Worm (Caenorhabditis elegans) whole organism, young adult: ENCODE data around the gene F44A6.3.

Experiments used
- F22D6.2 ChIP-seq: sonication (generic microtip); optimal IDR thresholded peaks from 2 replicates; lab custom pipeline; 2016; ENCODE audit warnings: mild to moderate bottlenecking, missing genetic modification characterization, missing compliant biosample characterization
- F23B12.7 ChIP-seq: sonication (generic microtip); optimal IDR thresholded peaks from 2 replicates; lab custom pipeline; 2017; ENCODE audit warnings: missing genetic modification characterization, mild to moderate bottlenecking, missing compliant biosample characterization, antibody characterized with exemption, moderate library complexity; ENCODE audit not compliant: insufficient read depth
- F33H1.4 ChIP-seq: fragments of 200-800 bp; sonication (Bioruptor generic); IDR thresholded peaks from 2 replicates; pipeline ENCODE4 v1.3.6; 2022; ENCODE audit warnings: missing genetic modification reagents, missing genetic modification characterization, missing compliant biosample characterization
- F37B4.10 ChIP-seq: fragments of 200-800 bp; sonication (Bioruptor generic); IDR thresholded peaks from 2 replicates; pipeline ENCODE4 v1.3.6; 2022; ENCODE audit warnings: missing genetic modification characterization, missing compliant biosample characterization
- F57A8.1 ChIP-seq: fragments of 200-800 bp; sonication (Bioruptor generic); optimal IDR thresholded peaks from 2 replicates; lab custom pipeline; 2018; ENCODE audit warnings: mild to moderate bottlenecking, missing genetic modification characterization, moderate library complexity, missing compliant biosample characterization
- K11D2.4 ChIP-seq: fragments of 200-800 bp; sonication (Bioruptor generic); IDR thresholded peaks from 2 replicates; pipeline ENCODE4 v1.3.6; 2022; ENCODE audit warnings: missing genetic modification reagents, missing genetic modification characterization, missing compliant biosample characterization
- T26A5.8 ChIP-seq: sonication (generic microtip); optimal IDR thresholded peaks from 2 replicates; lab custom pipeline; 2016; ENCODE audit warnings: missing genetic modification characterization, missing compliant biosample characterization
- Y53F4B.3 ChIP-seq: fragments of 200-800 bp; sonication (Bioruptor generic); IDR thresholded peaks from 2 replicates; pipeline ENCODE4 v1.3.6; 2022; ENCODE audit warnings: missing genetic modification reagents, missing genetic modification characterization, missing compliant biosample characterization
- Y53G8AR.9 ChIP-seq: fragments of 200-800 bp; sonication (Bioruptor generic); conservative IDR thresholded peaks from 2 replicates; pipeline ENCODE4 v1.3.6; 2022; ENCODE audit warnings: missing genetic modification reagents, missing genetic modification characterization, missing compliant biosample characterization
- Y95B8A.8 ChIP-seq: fragments of 200-800 bp; sonication (Bioruptor generic); IDR thresholded peaks from 2 replicates; pipeline ENCODE4 v1.3.6; 2022; ENCODE audit warnings: missing genetic modification reagents, missing genetic modification characterization, missing compliant biosample characterization
- akir-1 ChIP-seq: fragments of 200-800 bp; sonication (Bioruptor generic); optimal IDR thresholded peaks from 2 replicates; lab custom pipeline; 2018; ENCODE audit warnings: mild to moderate bottlenecking, missing genetic modification characterization, moderate library complexity, missing compliant biosample characterization
- aptf-3 ChIP-seq: fragments of 200-800 bp; sonication (Bioruptor generic); IDR thresholded peaks from 2 replicates; pipeline ENCODE4 v1.3.6; 2022; ENCODE audit warnings: missing genetic modification characterization, missing compliant biosample characterization
- atf-7 ChIP-seq: sonication (generic microtip); optimal IDR thresholded peaks from 2 replicates; lab custom pipeline; 2017; ENCODE audit warnings: mild to moderate bottlenecking, missing genetic modification characterization, missing compliant biosample characterization
- attf-6 ChIP-seq: fragments of 200-800 bp; sonication (Bioruptor generic); IDR thresholded peaks from 2 replicates; pipeline ENCODE4 v1.3.6; 2022; ENCODE audit warnings: missing genetic modification reagents, missing genetic modification characterization, missing compliant biosample characterization
- cebp-1 ChIP-seq, 2 experiments: fragments of 200-800 bp in 1 of 2; sonication (Bioruptor generic) in 1 of 2; sonication (generic microtip) in 1 of 2; IDR thresholded peaks in 1 of 2; optimal IDR thresholded peaks in 1 of 2; 2 replicates each; pipeline versions ENCODE4 v1.3.6 to Lab custom; 2017 to 2022; ENCODE audit warnings: missing compliant biosample characterization in 2 of 2, missing genetic modification characterization in 2 of 2, mild to moderate bottlenecking in 1 of 2, missing genetic modification reagents in 1 of 2, moderate library complexity in 1 of 2
- ceh-100 ChIP-seq: fragments of 200-800 bp; sonication (Bioruptor generic); IDR thresholded peaks from 2 replicates; pipeline ENCODE4 v1.3.6; 2022; ENCODE audit warnings: missing genetic modification reagents, missing genetic modification characterization, missing compliant biosample characterization
- ceh-27 ChIP-seq: fragments of 200-800 bp; sonication (Bioruptor generic); optimal IDR thresholded peaks from 2 replicates; lab custom pipeline; 2018; ENCODE audit warnings: mild to moderate bottlenecking, missing genetic modification characterization, moderate library complexity, missing compliant biosample characterization
- ceh-40 ChIP-seq: fragments of 200-800 bp; sonication (Bioruptor generic); IDR thresholded peaks from 2 replicates; pipeline ENCODE4 v1.3.6; 2022; ENCODE audit warnings: missing genetic modification characterization, missing compliant biosample characterization
- dox-1 ChIP-seq: fragments of 200-800 bp; sonication (Bioruptor generic); IDR thresholded peaks from 2 replicates; pipeline ENCODE4 v1.3.6; 2022; ENCODE audit warnings: missing genetic modification reagents, missing genetic modification characterization, missing compliant biosample characterization
- dpff-1 ChIP-seq: sonication (generic microtip); optimal IDR thresholded peaks from 2 replicates; lab custom pipeline; 2017; ENCODE audit warnings: mild to moderate bottlenecking, missing genetic modification characterization, missing compliant biosample characterization
- egl-44 ChIP-seq: fragments of 200-800 bp; sonication (Bioruptor generic); IDR thresholded peaks from 2 replicates; pipeline ENCODE4 v1.3.6; 2022; ENCODE audit warnings: missing genetic modification reagents, missing genetic modification characterization, missing compliant biosample characterization
- him-1 ChIP-seq: sonication (generic microtip); optimal IDR thresholded peaks from 2 replicates; lab custom pipeline; 2016; ENCODE audit warnings: missing genotype, missing genetic modification reagents, missing genetic modification characterization, missing compliant biosample characterization
- hlh-26 ChIP-seq: fragments of 200-800 bp; sonication (Bioruptor generic); conservative IDR thresholded peaks from 2 replicates; pipeline ENCODE4 v1.3.6; 2022; ENCODE audit warnings: missing genetic modification reagents, missing genetic modification characterization, missing compliant biosample characterization
- hmg-20 ChIP-seq: fragments of 200-800 bp; sonication (Bioruptor generic); IDR thresholded peaks from 2 replicates; pipeline ENCODE4 v1.3.6; 2022; ENCODE audit warnings: missing genetic modification reagents, missing genetic modification characterization, missing compliant biosample characterization
- hsf-1 ChIP-seq: fragments of 200-800 bp; sonication (Bioruptor generic); IDR thresholded peaks from 2 replicates; pipeline ENCODE4 v1.3.6; 2022; ENCODE audit warnings: missing genetic modification reagents, missing genetic modification characterization, missing compliant biosample characterization
- lag-1 ChIP-seq: fragments of 200-800 bp; sonication (Bioruptor generic); IDR thresholded peaks from 2 replicates; pipeline ENCODE4 v1.3.6; 2022; ENCODE audit warnings: missing genetic modification reagents, missing genetic modification characterization, missing compliant biosample characterization
- let-526 ChIP-seq: fragments of 200-800 bp; sonication (Bioruptor generic); IDR thresholded peaks from 2 replicates; pipeline ENCODE4 v1.3.6; 2022; ENCODE audit warnings: missing genetic modification reagents, missing genetic modification characterization, missing compliant biosample characterization
- lin-26 ChIP-seq: fragments of 200-800 bp; sonication (Bioruptor generic); IDR thresholded peaks from 2 replicates; pipeline ENCODE4 v1.3.6; 2022; ENCODE audit warnings: missing genetic modification reagents, missing genetic modification characterization, missing compliant biosample characterization
- lin-40 ChIP-seq: sonication (generic microtip); optimal IDR thresholded peaks from 2 replicates; lab custom pipeline; 2016; ENCODE audit warnings: missing genetic modification characterization, mild to moderate bottlenecking, missing compliant biosample characterization, missing genotype, missing genetic modification reagents
- lir-1 ChIP-seq: fragments of 200-800 bp; sonication (Bioruptor generic); conservative IDR thresholded peaks from 2 replicates; pipeline ENCODE4 v1.3.6; 2022; ENCODE audit warnings: missing genetic modification reagents, missing genetic modification characterization, missing compliant biosample characterization
- madf-10 ChIP-seq: sonication (generic microtip); optimal IDR thresholded peaks from 2 replicates; lab custom pipeline; 2016; ENCODE audit warnings: mild to moderate bottlenecking, missing genetic modification characterization, missing compliant biosample characterization
- madf-6 ChIP-seq: fragments of 200-800 bp; sonication (Bioruptor generic); IDR thresholded peaks from 2 replicates; pipeline ENCODE4 v1.3.6; 2022; ENCODE audit warnings: missing genetic modification reagents, missing genetic modification characterization, missing compliant biosample characterization
- nfyb-1 ChIP-seq: fragments of 200-800 bp; sonication (Bioruptor generic); IDR thresholded peaks from 2 replicates; pipeline ENCODE4 v1.3.6; 2022; ENCODE audit warnings: missing genetic modification reagents, missing genetic modification characterization, missing compliant biosample characterization
- nhr-80 ChIP-seq: sonication (generic microtip); optimal IDR thresholded peaks from 2 replicates; lab custom pipeline; 2016; ENCODE audit warnings: missing genetic modification characterization, missing compliant biosample characterization
- pbrm-1 ChIP-seq: fragments of 200-800 bp; sonication (Bioruptor generic); IDR thresholded peaks from 2 replicates; pipeline ENCODE4 v1.3.6; 2022; ENCODE audit warnings: missing genetic modification reagents, missing genetic modification characterization, missing compliant biosample characterization
- sdz-38 ChIP-seq: sonication (generic microtip); optimal IDR thresholded peaks from 2 replicates; lab custom pipeline; 2016; ENCODE audit warnings: missing genotype, missing genetic modification characterization, missing compliant biosample characterization
- somi-1 ChIP-seq: fragments of 200-800 bp; sonication (Bioruptor generic); optimal IDR thresholded peaks from 2 replicates; lab custom pipeline; 2018; ENCODE audit warnings: mild to moderate bottlenecking, missing genetic modification characterization, missing compliant biosample characterization
- tbp1 ChIP-seq: fragments of 200-800 bp; sonication (Bioruptor generic); optimal IDR thresholded peaks from 2 replicates; lab custom pipeline; 2018; ENCODE audit warnings: mild to moderate bottlenecking, missing genetic modification characterization, missing compliant biosample characterization
- tlf-1 ChIP-seq: fragments of 200-800 bp; sonication (Bioruptor generic); optimal IDR thresholded peaks from 2 replicates; lab custom pipeline; 2018; ENCODE audit warnings: mild to moderate bottlenecking, missing genetic modification characterization, missing compliant biosample characterization
- unc-62 ChIP-seq: fragments of 150-350 bp; optimal IDR thresholded peaks from 2 replicates; lab custom pipeline; 2014; ENCODE audit warnings: missing biosample characterization, missing genetic modification reagents, missing genetic modification characterization
- zfh-2 ChIP-seq: fragments of 200-800 bp; sonication (Bioruptor generic); conservative IDR thresholded peaks from 2 replicates; pipeline ENCODE4 v1.3.6; 2022; ENCODE audit warnings: missing genetic modification reagents, missing genetic modification characterization, missing compliant biosample characterization
- ztf-18 ChIP-seq: sonication (generic microtip); optimal IDR thresholded peaks from 2 replicates; lab custom pipeline; 2016; ENCODE audit warnings: missing genotype, mild to moderate bottlenecking, missing genetic modification characterization, missing compliant biosample characterization
- ztf-26 ChIP-seq: sonication (generic microtip); optimal IDR thresholded peaks from 2 replicates; lab custom pipeline; 2017; ENCODE audit warnings: missing genetic modification characterization, missing compliant biosample characterization
- ztf-6 ChIP-seq: fragments of 200-800 bp; sonication (Bioruptor generic); IDR thresholded peaks from 2 replicates; pipeline ENCODE4 v1.3.6; 2022; ENCODE audit warnings: missing genetic modification reagents, missing genetic modification characterization, missing compliant biosample characterization

F44A6.3 gene

DNA sequence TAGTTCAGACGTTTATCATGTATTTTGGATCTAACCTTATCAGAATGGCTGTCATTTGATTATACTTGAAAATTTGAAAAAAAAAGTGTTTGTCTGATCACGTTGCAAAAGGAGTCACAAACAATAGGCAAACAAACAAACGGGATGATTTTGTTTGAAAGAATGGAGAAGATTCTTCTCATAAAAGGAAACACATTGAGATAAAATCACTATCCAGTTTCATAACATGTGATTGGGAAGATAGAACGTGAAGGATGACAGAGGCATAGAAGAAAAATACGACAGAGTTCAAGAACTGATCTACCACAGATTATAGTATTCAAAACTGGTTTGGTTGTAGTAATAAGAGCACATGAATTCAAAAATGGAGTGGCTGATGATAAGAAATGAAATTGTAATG is 6.2 kb downstream of the F44A6.3 start, which contains the start of gene F44A6.5:
Gene F44A6.5 (minus strand): TSS at position 151 of the 400 bp plus-strand sequence.
- TF ChIP-seq tbp1 (GFP tag; lab: Kevin White, UChicago) (peak; percentile 2), ztf-18 (tag; lab: Kevin White, UChicago) (no peak), hmg-20 (GFP tag; lab: Robert Waterston, UW) (no peak), attf-6 (GFP tag; lab: Robert Waterston, UW) (no peak), tlf-1 (GFP tag; lab: Kevin White, UChicago) (no peak), nhr-80 (tag; lab: Kevin White, UChicago) (peak; percentile 53), lir-1 (GFP tag; lab: Robert Waterston, UW) (no peak), hsf-1 (GFP tag; lab: Robert Waterston, UW) (no peak), aptf-3 (GFP tag; lab: Robert Waterston, UW) (no peak), ceh-27 (GFP tag; lab: Kevin White, UChicago) (no peak), nfyb-1 (no peak), atf-7 (tag; lab: Kevin White, UChicago) (no peak), akir-1 (no peak), let-526 (GFP tag; lab: Robert Waterston, UW) (no peak), hlh-26 (GFP tag; lab: Robert Waterston, UW) (no peak), cebp-1 (GFP tag; IDR thresholded peaks at IDR 0.05; lab: Robert Waterston, UW) (no peak), cebp-1 (tag; optimal IDR thresholded peaks at IDR 0.05; lab: Kevin White, UChicago) (peak; percentile 4), lin-40 (tag; lab: Kevin White, UChicago) (peak; percentile 42), ceh-100 (GFP tag; lab: Robert Waterston, UW) (no peak), K11D2.4 (GFP tag; lab: Robert Waterston, UW) (no peak), F57A8.1 (GFP tag; lab: Kevin White, UChicago) (no peak), Y53G8AR.9 (GFP tag; lab: Robert Waterston, UW) (no peak), F22D6.2 (tag; lab: Kevin White, UChicago) (no peak), F23B12.7 (tag; lab: Kevin White, UChicago) (peak; percentile 2), ztf-26 (tag; lab: Kevin White, UChicago) (peak; percentile 19), ztf-6 (GFP tag; lab: Robert Waterston, UW) (no peak), madf-10 (tag; lab: Kevin White, UChicago) (no peak), Y53F4B.3 (GFP tag; lab: Robert Waterston, UW) (no peak)

ce11 chrX:10219184-10219705 is 6.7 kb downstream of the F44A6.3 start:
- TF ChIP-seq Y53G8AR.9 (GFP tag; lab: Robert Waterston, UW) (0 out of 2 replicates have a peak, but pooled peaks have one; percentile 21), let-526 (GFP tag; lab: Robert Waterston, UW) (0 out of 2 replicates have a peak, but pooled peaks have one; percentile 27), dox-1 (GFP tag; lab: Robert Waterston, UW) (0 out of 2 replicates have a peak, but pooled peaks have one; percentile 15), nfyb-1 (no peak), zfh-2 (GFP tag; lab: Robert Waterston, UW) (no peak), F37B4.10 (GFP tag; lab: Robert Waterston, UW) (0 out of 2 replicates have a peak, but pooled peaks have one; percentile 90)
- TF ChIP-seq, all 124 proteins: peak for 4

ce11 chrX:10225845-10226244 is 13.3 kb downstream of the F44A6.3 start:
- TF ChIP-seq somi-1 (no peak), hsf-1 (GFP tag; lab: Robert Waterston, UW) (no peak), ceh-27 (GFP tag; lab: Kevin White, UChicago) (no peak), T26A5.8 (tag; lab: Kevin White, UChicago) (no peak), egl-44 (GFP tag; lab: Robert Waterston, UW) (no peak), nhr-80 (tag; lab: Kevin White, UChicago) (no peak), hlh-26 (GFP tag; lab: Robert Waterston, UW) (no peak), Y53G8AR.9 (GFP tag; lab: Robert Waterston, UW) (no peak), dpff-1 (no peak), him-1 (tag; lab: Kevin White, UChicago) (no peak), nfyb-1 (no peak), F33H1.4 (GFP tag; lab: Robert Waterston, UW) (no peak), Y95B8A.8 (no peak), lag-1 (GFP tag; lab: Robert Waterston, UW) (no peak), unc-62 (GFP tag; lab: Kevin White, UChicago) (no peak), ceh-40 (no peak), lin-26 (no peak), pbrm-1 (GFP tag; lab: Robert Waterston, UW) (no peak), madf-6 (no peak), sdz-38 (no peak)
